Fruit fly (Drosophila melanogaster) whole organism, embryonic: Measurements from ENCODE around the gene Syp.

Experiments used
- Aef1 ChIP-seq: fragments of 200-800 bp; sonication (Bioruptor generic); IDR thresholded peaks from 3 replicates; pipeline ENCODE4 v1.3.6; 2022; ENCODE audit warnings: missing biosample characterization, missing genetic modification characterization
- CG10321 ChIP-seq: fragments of 200-800 bp; sonication (Bioruptor generic); IDR thresholded peaks from 2 replicates; pipeline ENCODE4 v1.3.6; 2022; ENCODE audit warnings: missing biosample characterization, missing genetic modification characterization
- CG10462 ChIP-seq: fragments of 200-800 bp; sonication (Bioruptor generic); optimal IDR thresholded peaks from 2 replicates; lab custom pipeline; 2016; ENCODE audit warnings: missing biosample characterization, missing genetic modification characterization
- CG11247 ChIP-seq: fragments of 200-800 bp; sonication (Bioruptor generic); IDR thresholded peaks from 2 replicates; pipeline ENCODE4 v1.3.6; 2022; ENCODE audit warnings: missing biosample characterization, missing genetic modification characterization
- CG12219 ChIP-seq: fragments of 200-800 bp; sonication (Bioruptor generic); optimal IDR thresholded peaks from 3 replicates; lab custom pipeline; 2018; ENCODE audit warnings: missing biosample characterization, mild to moderate bottlenecking, missing genetic modification characterization
- CG14860 ChIP-seq: fragments of 200-800 bp; sonication (Bioruptor generic); IDR thresholded peaks from 3 replicates; pipeline ENCODE4 v1.3.6; 2022; ENCODE audit warnings: missing biosample characterization, missing genetic modification characterization; ENCODE audit not compliant: partially characterized antibody
- CG15601 ChIP-seq: fragments of 200-800 bp; sonication (Bioruptor generic); optimal IDR thresholded peaks from 3 replicates; lab custom pipeline; 2019; ENCODE audit warnings: missing biosample characterization, mild to moderate bottlenecking, missing genetic modification characterization, moderate library complexity
- CG16815 ChIP-seq: fragments of 200-800 bp; sonication (Bioruptor generic); optimal IDR thresholded peaks from 3 replicates; lab custom pipeline; 2017; ENCODE audit warnings: missing biosample characterization, mild to moderate bottlenecking, missing genetic modification characterization
- CG17186 ChIP-seq: fragments of 200-800 bp; sonication (Bioruptor generic); optimal IDR thresholded peaks from 3 replicates; lab custom pipeline; 2017; ENCODE audit warnings: missing biosample characterization, missing genetic modification reagents, missing genetic modification characterization
- CG18262 ChIP-seq: fragments of 200-800 bp; optimal IDR thresholded peaks from 3 replicates; lab custom pipeline; 2019; ENCODE audit warnings: missing biosample characterization, mild to moderate bottlenecking, missing genetic modification characterization, moderate library complexity
- CG18619 ChIP-seq: fragments of 200-800 bp; sonication (Bioruptor generic); optimal IDR thresholded peaks from 3 replicates; lab custom pipeline; 2017; ENCODE audit warnings: missing biosample characterization, mild to moderate bottlenecking, missing genetic modification characterization
- CG32772 ChIP-seq: fragments of 200-800 bp; sonication (Bioruptor generic); IDR thresholded peaks from 2 replicates; pipeline ENCODE4 v1.3.6; 2022; ENCODE audit warnings: missing biosample characterization, missing genetic modification characterization
- CG3726 ChIP-seq: fragments of 200-800 bp; sonication (Bioruptor generic); IDR thresholded peaks from 3 replicates; pipeline ENCODE4, ENCODE4 v1.3.6; 2022; ENCODE audit warnings: missing biosample characterization, missing genetic modification characterization
- CG6254 ChIP-seq: fragments of 200-800 bp; sonication (Bioruptor generic); optimal IDR thresholded peaks from 3 replicates; lab custom pipeline; 2017; ENCODE audit warnings: mild to moderate bottlenecking, missing biosample characterization, missing genetic modification reagents, missing genetic modification characterization
- CG6272 ChIP-seq: fragments of 200-800 bp; sonication (Bioruptor generic); IDR thresholded peaks from 2 replicates; pipeline ENCODE4 v1.3.6; 2022; ENCODE audit warnings: missing biosample characterization, missing genetic modification characterization
- CG6654 ChIP-seq: fragments of 200-800 bp; sonication (Bioruptor generic); optimal IDR thresholded peaks from 2 replicates; lab custom pipeline; 2017; ENCODE audit warnings: missing biosample characterization, mild to moderate bottlenecking, missing genetic modification characterization
- CG6791 ChIP-seq: fragments of 200-800 bp; sonication (Bioruptor generic); IDR thresholded peaks from 3 replicates; pipeline ENCODE4 v1.3.6; 2022; ENCODE audit warnings: missing biosample characterization, missing genetic modification characterization; ENCODE audit not compliant: partially characterized antibody
- CG8359 ChIP-seq: fragments of 200-800 bp; sonication (Bioruptor generic); optimal IDR thresholded peaks from 2 replicates; lab custom pipeline; 2017; ENCODE audit warnings: missing biosample characterization, mild to moderate bottlenecking, missing genetic modification characterization, borderline replicate concordance
- CG8478 ChIP-seq: fragments of >200 bp; optimal IDR thresholded peaks from 2 replicates; lab custom pipeline; 2018
- CG8944 ChIP-seq: fragments of 200-800 bp; sonication (Bioruptor generic); optimal IDR thresholded peaks from 3 replicates; lab custom pipeline; 2016; ENCODE audit warnings: missing biosample characterization, missing genetic modification characterization
- CG9437 ChIP-seq: fragments of 200-800 bp; sonication (Bioruptor generic); optimal IDR thresholded peaks from 2 replicates; lab custom pipeline; 2018; ENCODE audit warnings: missing biosample characterization, mild to moderate bottlenecking, missing genetic modification characterization
- CG9609 ChIP-seq: fragments of 200-800 bp; sonication (Bioruptor generic); optimal IDR thresholded peaks from 3 replicates; lab custom pipeline; 2016; ENCODE audit warnings: missing biosample characterization, missing genetic modification characterization
- CG9932 ChIP-seq: fragments of 200-800 bp; sonication (Bioruptor generic); IDR thresholded peaks from 2 replicates; pipeline ENCODE4 v1.3.6; 2022; ENCODE audit warnings: missing biosample characterization, missing genetic modification characterization
- CoRest ChIP-seq: fragments of 200-800 bp; sonication (Bioruptor generic); optimal IDR thresholded peaks from 3 replicates; lab custom pipeline; 2018; ENCODE audit warnings: missing biosample characterization, mild to moderate bottlenecking, missing genetic modification characterization, moderate library complexity
- Dfd ChIP-seq, 2 experiments: fragments of >200 bp; optimal IDR thresholded peaks; 2 replicates each; lab custom pipeline; 2017; ENCODE audit warnings: missing biosample characterization in 2 of 2, missing genetic modification characterization in 2 of 2
- Dip3 ChIP-seq: fragments of 200-800 bp; sonication (Bioruptor generic); optimal IDR thresholded peaks from 3 replicates; lab custom pipeline; 2016; ENCODE audit warnings: missing biosample characterization, missing genetic modification characterization
- Dref ChIP-seq: fragments of 200-800 bp; sonication (Bioruptor generic); IDR thresholded peaks from 2 replicates; pipeline ENCODE4 v1.3.6; 2022; ENCODE audit warnings: missing biosample characterization, missing genetic modification characterization
- Ets65A ChIP-seq: fragments of 200-800 bp; sonication (Bioruptor generic); peaks from one replicate; lab custom pipeline; 2016; ENCODE audit warnings: missing biosample characterization, missing genetic modification characterization
- Lhr ChIP-seq: fragments of 200-800 bp; sonication (Bioruptor generic); optimal IDR thresholded peaks from 3 replicates; lab custom pipeline; 2017; ENCODE audit warnings: mild to moderate bottlenecking, missing biosample characterization, missing genetic modification reagents, missing genetic modification characterization
- MESR4 ChIP-seq: fragments of 200-800 bp; sonication (Bioruptor generic); optimal IDR thresholded peaks from 2 replicates; lab custom pipeline; 2018; ENCODE audit warnings: missing biosample characterization, mild to moderate bottlenecking, missing genetic modification characterization, moderate library complexity
- Meics ChIP-seq: fragments of 200-800 bp; sonication (Bioruptor generic); optimal IDR thresholded peaks from 2 replicates; lab custom pipeline; 2017; ENCODE audit warnings: missing biosample characterization, mild to moderate bottlenecking, missing genetic modification characterization
- Opbp ChIP-seq: fragments of 200-800 bp; sonication (Bioruptor generic); IDR thresholded peaks from 3 replicates; pipeline ENCODE4 v1.3.6; 2022; ENCODE audit warnings: missing biosample characterization, missing genetic modification characterization; ENCODE audit not compliant: partially characterized antibody
- bsh ChIP-seq, 2 experiments: fragments of 200-800 bp; sonication (Bioruptor generic); optimal IDR thresholded peaks; 2 replicates each; lab custom pipeline; 2017 to 2018; ENCODE audit warnings: mild to moderate bottlenecking in 2 of 2, missing biosample characterization in 2 of 2, missing genetic modification characterization in 2 of 2, moderate library complexity in 1 of 2
- fru ChIP-seq: fragments of >200 bp; optimal IDR thresholded peaks from 2 replicates; lab custom pipeline; 2017
- lmd ChIP-seq: fragments of 200-800 bp; sonication (Bioruptor generic); IDR thresholded peaks from 2 replicates; pipeline ENCODE4 v1.3.6; 2022; ENCODE audit warnings: missing biosample characterization, missing genetic modification characterization
- oc ChIP-seq: fragments of 200-800 bp; sonication (Bioruptor generic); optimal IDR thresholded peaks from 2 replicates; lab custom pipeline; 2018; ENCODE audit warnings: missing biosample characterization, mild to moderate bottlenecking, missing genetic modification characterization, moderate library complexity
- odd ChIP-seq: fragments of 200-800 bp; sonication (Bioruptor generic); optimal IDR thresholded peaks from 2 replicates; lab custom pipeline; 2017; ENCODE audit warnings: missing biosample characterization, mild to moderate bottlenecking, missing genetic modification characterization
- otp ChIP-seq: fragments of 200-800 bp; sonication (Bioruptor generic); IDR thresholded peaks from 3 replicates; pipeline ENCODE4, ENCODE4 v1.3.6; 2022; ENCODE audit warnings: missing biosample characterization, missing genetic modification characterization
- pho ChIP-seq: fragments of 200-800 bp; sonication (Bioruptor generic); optimal IDR thresholded peaks from 2 replicates; lab custom pipeline; 2016; ENCODE audit warnings: missing biosample characterization, missing genetic modification characterization
- scrt ChIP-seq: fragments of 200-800 bp; sonication (Bioruptor generic); optimal IDR thresholded peaks from 2 replicates; lab custom pipeline; 2018; ENCODE audit warnings: missing biosample characterization, mild to moderate bottlenecking, missing genetic modification characterization, moderate library complexity
- slbo ChIP-seq: fragments of 200-800 bp; sonication (Bioruptor generic); IDR thresholded peaks from 2 replicates; pipeline ENCODE4 v1.3.6; 2022; ENCODE audit warnings: missing biosample characterization, missing genetic modification characterization
- vfl ChIP-seq: fragments of 200-800 bp; sonication (Bioruptor generic); optimal IDR thresholded peaks from 2 replicates; lab custom pipeline; 2016; ENCODE audit warnings: missing biosample characterization, missing genetic modification characterization
- vvl ChIP-seq: fragments of 200-800 bp; sonication (Bioruptor generic); IDR thresholded peaks from 2 replicates; pipeline ENCODE4 v1.3.6; 2022; ENCODE audit warnings: missing biosample characterization, missing genetic modification characterization
- yki ChIP-seq: fragments of >200 bp; optimal IDR thresholded peaks from 3 replicates; lab custom pipeline; 2018

The Syp gene

DNA sequence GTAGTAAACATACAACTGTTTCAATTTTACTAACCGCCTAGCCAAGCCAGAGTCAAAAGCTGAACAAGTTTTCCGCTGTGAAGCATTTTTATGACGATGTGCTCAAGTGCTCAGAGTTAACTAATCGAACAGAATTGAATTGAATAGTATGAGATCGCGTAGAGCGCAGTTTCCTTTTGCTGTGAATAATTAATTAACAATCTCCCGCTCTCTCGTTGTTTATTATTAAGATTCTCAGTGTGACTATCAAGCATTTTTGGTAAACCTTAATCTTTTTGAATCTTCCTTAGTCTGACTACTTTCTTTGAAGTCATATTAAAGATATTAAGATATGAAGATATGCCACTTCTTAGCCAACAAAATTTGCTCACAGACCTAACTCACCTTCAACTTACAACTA lies 11.3 kb upstream of the Syp start, which contains the start of gene CG31200:
Gene CG31200, minus strand, starts transcription at position 101 of the 400 bp plus-strand sequence.
- TF ChIP-seq lmd (GFP tag; lab: Robert Waterston, UW) = no peak
- no peak for TF ChIP-seq vfl (GFP tag; lab: Kevin White, UChicago)
- TF ChIP-seq fru = no peak
- no peak for TF ChIP-seq CG18262

DNA sequence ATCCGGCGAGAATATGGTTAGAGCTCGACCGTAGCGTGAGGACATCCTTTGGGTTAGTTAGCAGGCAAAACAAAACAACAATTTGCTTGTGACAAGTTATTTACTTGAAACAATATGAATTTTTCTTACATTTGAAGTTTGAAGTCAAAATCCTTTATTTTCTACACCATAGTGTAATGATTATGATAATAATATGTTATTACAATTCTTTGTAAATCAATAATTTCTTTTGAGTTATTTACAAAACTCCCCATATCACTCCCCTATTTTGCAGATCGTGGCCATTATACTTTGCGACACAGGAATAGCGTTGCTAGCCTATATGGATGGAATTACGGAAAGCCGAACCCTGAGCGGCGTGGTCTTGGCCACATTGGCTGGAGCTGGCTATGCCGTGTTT lies 7.6 kb upstream of the Syp start, which contains the start of gene Prosalpha4T1:
Gene Prosalpha4T1, minus strand, starts transcription at position 101 of the 400 bp plus-strand sequence.
- TF ChIP-seq CG6254 (GFP tag; lab: Kevin White, UChicago) (no peak), CG18262 (no peak), vfl (GFP tag; lab: Kevin White, UChicago) (no peak), pho (GFP tag; lab: Kevin White, UChicago) (no peak), CG10462 (GFP tag; lab: Kevin White, UChicago) (no peak), CG8478 (lab: Kevin White, UChicago) (no peak), CG6791 (no peak), scrt (GFP tag; lab: Kevin White, UChicago) (no peak), CG18619 (no peak), Dip3 (GFP tag; lab: Kevin White, UChicago) (no peak), bsh (GFP tag; optimal IDR thresholded peaks at IDR 0.05; lab: Kevin White, UChicago) (no peak), Aef1 (GFP tag; lab: Robert Waterston, UW) (no peak), oc (tag; lab: Kevin White, UChicago) (no peak)

DNA sequence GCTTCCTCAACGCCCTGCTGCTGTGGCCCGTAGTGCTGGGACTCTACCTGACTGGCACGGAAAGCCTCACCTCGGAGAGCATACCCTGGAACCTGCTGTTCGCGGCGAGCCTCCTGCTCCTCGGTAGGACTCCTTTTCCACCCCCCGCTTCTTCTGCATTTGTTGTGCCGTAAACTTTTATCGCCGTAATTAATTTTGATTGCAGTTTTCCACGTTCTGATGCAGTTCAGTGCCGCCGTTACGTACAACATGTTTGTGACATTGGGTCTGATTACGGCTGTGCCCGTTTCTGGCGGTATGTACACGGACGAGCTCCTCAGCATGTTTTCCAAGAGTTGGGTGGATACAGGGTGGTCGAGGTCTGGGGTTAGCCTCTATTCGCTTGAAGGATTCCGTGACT lies 7.0 kb upstream of the Syp start:
- TF ChIP-seq vfl (GFP tag; lab: Kevin White, UChicago) (no peak), Ets65A (GFP tag; lab: Kevin White, UChicago) (peak; percentile 92), CoRest (tag; lab: Kevin White, UChicago) (no peak), CG8478 (lab: Kevin White, UChicago) (peak; percentile 9)

DNA sequence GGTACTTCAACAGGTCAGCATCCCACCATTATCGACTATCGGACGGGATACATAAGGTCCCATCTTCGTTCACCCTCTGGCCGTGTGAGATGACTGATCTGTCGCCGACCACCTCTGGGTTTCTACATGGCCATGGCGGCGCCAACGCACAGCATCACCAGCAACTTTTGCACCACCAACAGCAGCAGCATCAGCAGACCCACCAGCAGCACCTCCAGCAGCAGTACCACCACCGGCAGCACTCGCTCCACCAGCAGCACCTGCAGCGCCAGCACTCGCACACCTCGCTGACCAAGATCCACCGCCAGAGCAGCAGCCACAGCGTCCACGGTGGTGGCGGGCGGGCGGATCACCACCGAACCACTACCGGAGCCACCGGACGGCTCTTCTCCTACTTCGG lies 1.5 kb upstream of the Syp start:
- no peak for TF ChIP-seq otp (GFP tag; lab: Robert Waterston, UW)
- peak in 1 of 2 experiments; percentile 54 for TF ChIP-seq Dfd (GFP tag; optimal IDR thresholded peaks at IDR 0.05; lab: Kevin White, UChicago)
- TF ChIP-seq MESR4 (GFP tag; lab: Kevin White, UChicago) = no peak
- TF ChIP-seq CG12219 = no peak
- 0 out of 2 replicates have a peak, but pooled peaks have one; percentile 13 for TF ChIP-seq CG9932 (GFP tag; lab: Robert Waterston, UW)
- TF ChIP-seq CG32772 (GFP tag; lab: Robert Waterston, UW) = 0 out of 2 replicates have a peak, but pooled peaks have one; percentile 5
- TF ChIP-seq CG9437 (GFP tag; lab: Kevin White, UChicago) = no peak

DNA sequence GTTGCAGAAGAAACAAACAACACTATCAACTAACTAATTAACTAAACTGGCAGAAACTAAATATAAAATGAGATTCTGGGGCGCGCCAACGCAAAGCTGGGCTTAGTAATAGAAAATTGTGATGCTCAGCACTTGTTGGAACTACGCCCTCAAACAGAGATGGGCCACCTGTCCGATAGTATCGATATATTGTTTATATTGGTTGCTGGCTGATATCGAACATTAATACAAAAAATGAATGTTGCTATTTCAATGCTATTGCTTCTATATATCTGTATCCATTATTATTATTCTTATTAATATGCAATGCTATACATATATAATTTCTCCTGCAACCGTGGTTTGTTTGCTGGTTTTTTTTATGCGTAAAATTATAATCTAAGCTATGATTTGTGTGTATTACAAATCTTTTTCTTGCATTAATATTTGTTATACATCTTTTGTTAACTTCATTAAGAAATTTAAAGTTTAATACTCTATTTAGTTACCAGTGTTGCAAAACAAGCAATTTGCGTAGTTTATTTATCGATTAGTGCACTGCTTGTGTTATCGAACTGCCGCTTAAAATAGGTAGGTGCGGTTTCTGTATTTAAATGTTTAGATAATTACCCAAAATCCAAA lies 5.8 kb downstream of the Syp start, which contains the start of gene CG31195:
Gene CG31195, minus strand, starts transcription at position 195 of the 621 bp plus-strand sequence.
- no peak for TF ChIP-seq vvl (GFP tag; lab: Robert Waterston, UW)
- no peak for TF ChIP-seq yki (lab: Kevin White, UChicago)
- TF ChIP-seq slbo (GFP tag; lab: Robert Waterston, UW) = no peak
- TF ChIP-seq CG9609 (GFP tag; lab: Kevin White, UChicago) = no peak
- TF ChIP-seq CG8944 (GFP tag; lab: Kevin White, UChicago) = no peak
- peak; percentile 22 for TF ChIP-seq Lhr (GFP tag; lab: Kevin White, UChicago)
- no peak for TF ChIP-seq CG6654 (GFP tag; lab: Kevin White, UChicago)
- no peak for TF ChIP-seq CG17186 (GFP tag; lab: Kevin White, UChicago)
- peak; percentile 34; the same call in 1 of the 2 replicates for TF ChIP-seq CG9932 (GFP tag; lab: Robert Waterston, UW)
- TF ChIP-seq CG6272 (GFP tag; lab: Robert Waterston, UW) = no peak
- TF ChIP-seq CG10321 (GFP tag; lab: Robert Waterston, UW) = no peak
- TF ChIP-seq Dref (GFP tag; lab: Robert Waterston, UW) = peak; percentile 65
- no peak for TF ChIP-seq CG8359 (GFP tag; lab: Kevin White, UChicago)
- no peak for TF ChIP-seq CG3726
- no peak for TF ChIP-seq CG15601 (tag; lab: Kevin White, UChicago)
- TF ChIP-seq odd (GFP tag; lab: Kevin White, UChicago) = no peak
- no peak for TF ChIP-seq Meics (GFP tag; lab: Kevin White, UChicago)
- peak; percentile 71 for TF ChIP-seq Opbp (GFP tag; lab: Robert Waterston, UW)
- no peak for TF ChIP-seq CG16815 (GFP tag; lab: Kevin White, UChicago)
- no peak for TF ChIP-seq CG11247 (GFP tag; lab: Robert Waterston, UW)
- peak; percentile 69 for TF ChIP-seq CG14860
